Worm (Caenorhabditis elegans): Measurements from ENCODE around the gene mpz-5.

- TF ChIP-seq zag-1 (tag; optimal IDR thresholded peaks at IDR 0.05) (no peak), jun-1 (tag; optimal IDR thresholded peaks at IDR 0.05) (no peak), nhr-11 (tag; optimal IDR thresholded peaks at IDR 0.05) (no peak), fkh-10 (GFP tag; optimal IDR thresholded peaks at IDR 0.05) (no peak), pha-4 (tag; optimal IDR thresholded peaks at IDR 0.05) (no peak), egl-27 (tag; optimal IDR thresholded peaks at IDR 0.05) (no peak), fkh-2 (tag; optimal IDR thresholded peaks at IDR 0.05) (no peak), nhr-237 (tag; optimal IDR thresholded peaks at IDR 0.05) (no peak), ztf-11 (tag; optimal IDR thresholded peaks at IDR 0.05) (no peak), skn-1 (tag; optimal IDR thresholded peaks at IDR 0.05) (no peak), lin-39 (tag; optimal IDR thresholded peaks at IDR 0.05) (no peak), nhr-12 (tag; optimal IDR thresholded peaks at IDR 0.05) (no peak)
These were observed 13.5 kb upstream of the mpz-5 start, which contains the start of gene nfu-1 for ce11 chrIV:10387113-10387512.
